Fruit fly (Drosophila melanogaster) whole organism, prepupa: Measurements from ENCODE around the gene CG13073.

Experiments
- CG1621 ChIP-seq: fragments of 200-800 bp; sonication (Bioruptor generic); optimal IDR thresholded peaks from 3 replicates; lab custom pipeline; 2018; ENCODE audit warnings: missing biosample characterization, mild to moderate bottlenecking, missing genetic modification characterization
- CG3032 ChIP-seq: fragments of 200-800 bp; optimal IDR thresholded peaks from 2 replicates; lab custom pipeline; 2019; ENCODE audit warnings: missing biosample characterization, mild to moderate bottlenecking, missing genetic modification characterization, moderate library complexity
- CG31627 ChIP-seq: fragments of 200-800 bp; sonication (Bioruptor generic); optimal IDR thresholded peaks from 3 replicates; lab custom pipeline; 2016; ENCODE audit warnings: missing biosample characterization, missing genetic modification characterization
- CG32006 ChIP-seq: fragments of 200-800 bp; sonication (Bioruptor generic); optimal IDR thresholded peaks from 3 replicates; lab custom pipeline; 2017; ENCODE audit warnings: missing biosample characterization, mild to moderate bottlenecking, missing genetic modification characterization
- CG3919 ChIP-seq: fragments of 200-800 bp; sonication (Bioruptor generic); optimal IDR thresholded peaks from 3 replicates; lab custom pipeline; 2016; ENCODE audit warnings: missing biosample characterization, missing genetic modification characterization
- CG4318 ChIP-seq: fragments of 200-800 bp; sonication (Bioruptor generic); optimal IDR thresholded peaks from 3 replicates; lab custom pipeline; 2017; ENCODE audit warnings: missing biosample characterization, mild to moderate bottlenecking, missing genetic modification characterization
- CG6276 ChIP-seq: fragments of 200-800 bp; sonication (Bioruptor generic); optimal IDR thresholded peaks from 2 replicates; lab custom pipeline; 2017; ENCODE audit warnings: missing biosample characterization, mild to moderate bottlenecking, missing genetic modification characterization
- CG6808 ChIP-seq: fragments of 200-800 bp; sonication (Bioruptor generic); optimal IDR thresholded peaks from 3 replicates; lab custom pipeline; 2017; ENCODE audit warnings: missing biosample characterization, missing genetic modification characterization, mild to moderate bottlenecking, moderate library complexity, missing genetic modification reagents
- CG8632 ChIP-seq: fragments of 200-800 bp; sonication (Bioruptor generic); optimal IDR thresholded peaks from 3 replicates; lab custom pipeline; 2016; ENCODE audit warnings: missing biosample characterization, missing genetic modification characterization
- Eip75B ChIP-seq: fragments of 200-800 bp; sonication (Bioruptor generic); optimal IDR thresholded peaks from 3 replicates; lab custom pipeline; 2016; ENCODE audit warnings: missing biosample characterization, missing genetic modification characterization
- Eip78C ChIP-seq: fragments of 200-800 bp; sonication (Bioruptor generic); peaks from one replicate; lab custom pipeline; 2016; ENCODE audit warnings: missing biosample characterization, missing genetic modification characterization
- OdsH ChIP-seq: fragments of 200-800 bp; sonication (Bioruptor generic); optimal IDR thresholded peaks from 3 replicates; lab custom pipeline; 2016; ENCODE audit warnings: missing biosample characterization, missing genetic modification characterization
- Sox102F ChIP-seq: fragments of 200-800 bp; sonication (Bioruptor generic); optimal IDR thresholded peaks from 2 replicates; lab custom pipeline; 2016; ENCODE audit warnings: missing biosample characterization, mild to moderate bottlenecking, missing genetic modification characterization
- Sox14 ChIP-seq: fragments of 200-800 bp; sonication (Bioruptor generic); optimal IDR thresholded peaks from 3 replicates; lab custom pipeline; 2016; ENCODE audit warnings: missing biosample characterization, missing genetic modification characterization
- acj6 ChIP-seq: fragments of 200-800 bp; sonication (Bioruptor generic); optimal IDR thresholded peaks from 3 replicates; lab custom pipeline; 2016; ENCODE audit warnings: missing biosample characterization, missing genetic modification characterization
- dac ChIP-seq: fragments of 200-800 bp; sonication (Bioruptor generic); optimal IDR thresholded peaks from 2 replicates; lab custom pipeline; 2017; ENCODE audit warnings: missing biosample characterization, mild to moderate bottlenecking, missing genetic modification characterization
- eg ChIP-seq: fragments of 200-800 bp; sonication (Bioruptor generic); IDR thresholded peaks from 3 replicates; pipeline ENCODE4 v1.3.6; 2022; ENCODE audit warnings: missing biosample characterization, missing genetic modification characterization
- esn ChIP-seq: fragments of 200-800 bp; sonication (Bioruptor generic); optimal IDR thresholded peaks from 2 replicates; lab custom pipeline; 2016; ENCODE audit warnings: missing biosample characterization, mild to moderate bottlenecking, missing genetic modification characterization, moderate library complexity
- net ChIP-seq: fragments of 200-800 bp; sonication (Bioruptor generic); optimal IDR thresholded peaks from 3 replicates; lab custom pipeline; 2016; ENCODE audit warnings: missing biosample characterization, missing genetic modification characterization
- salr ChIP-seq, 2 experiments: fragments of 200-800 bp; sonication (Bioruptor generic); optimal IDR thresholded peaks; 3 replicates each; lab custom pipeline; 2016 to 2018; ENCODE audit warnings: missing biosample characterization in 2 of 2, missing genetic modification characterization in 2 of 2, mild to moderate bottlenecking in 1 of 2
- spab ChIP-seq: fragments of 200-800 bp; sonication (Bioruptor generic); optimal IDR thresholded peaks from 2 replicates; lab custom pipeline; 2017; ENCODE audit warnings: missing biosample characterization, mild to moderate bottlenecking, missing genetic modification characterization, missing genetic modification reagents
- vri ChIP-seq: fragments of 200-800 bp; sonication (Bioruptor generic); optimal IDR thresholded peaks from 3 replicates; lab custom pipeline; 2016; ENCODE audit warnings: missing biosample characterization, mild to moderate bottlenecking, missing genetic modification characterization

CG13073 gene

dm6 chr3L:16164150-16165039 lies 52.7 kb downstream of the CG13073 start, which contains the start of gene CG5151 (continued):
- TF ChIP-seq esn (GFP tag; lab: Kevin White, UChicago) = peak; percentile 40
- TF ChIP-seq acj6 (GFP tag; lab: Kevin White, UChicago) = no peak
- TF ChIP-seq vri = peak; percentile 90
- TF ChIP-seq CG3032 (tag; lab: Kevin White, UChicago) = peak; percentile 13
- TF ChIP-seq CG4318 (GFP tag; lab: Kevin White, UChicago) = no peak
- TF ChIP-seq dac (GFP tag; lab: Kevin White, UChicago) = no peak
- no peak for TF ChIP-seq OdsH
- peak; percentile 36 for TF ChIP-seq CG32006 (GFP tag; lab: Kevin White, UChicago)
- peak; percentile 7 for TF ChIP-seq spab
- peak; percentile 20 for TF ChIP-seq CG8632 (GFP tag; lab: Kevin White, UChicago)
- no peak for TF ChIP-seq salr (GFP tag; optimal IDR thresholded peaks at IDR 0.05; lab: Kevin White, UChicago)
- peak; percentile 70 for TF ChIP-seq Sox102F
- peak; percentile 48 for TF ChIP-seq Sox14 (GFP tag; lab: Kevin White, UChicago)
- peak; percentile 12 for TF ChIP-seq net (GFP tag; lab: Kevin White, UChicago)
- TF ChIP-seq Eip75B = peak; percentile 43
- TF ChIP-seq eg (GFP tag; lab: Robert Waterston, UW) = peak; percentile 67; the same call in 2 of the 3 replicates
- TF ChIP-seq Eip78C (GFP tag; lab: Kevin White, UChicago) = peak; percentile 79
- peak; percentile 40 for TF ChIP-seq CG1621
- TF ChIP-seq CG6808 (GFP tag; lab: Kevin White, UChicago) = peak; percentile 39
- peak; percentile 59 for TF ChIP-seq CG6276 (GFP tag; lab: Kevin White, UChicago)
- no peak for TF ChIP-seq CG31627
- TF ChIP-seq CG3919 (GFP tag; lab: Kevin White, UChicago) = peak; percentile 27
